Fruit fly (Drosophila melanogaster) whole organism, adult: ENCODE results near the gene CG15577.

ENCODE experiments used
- CG11617 ChIP-seq: fragments of 200-800 bp; sonication (Bioruptor generic); optimal IDR thresholded peaks from 2 replicates; lab custom pipeline; 2017; ENCODE audit warnings: mild to moderate bottlenecking, missing biosample characterization, missing genetic modification reagents, missing genetic modification characterization
- CG12768 ChIP-seq: fragments of 200-800 bp; sonication (Bioruptor generic); optimal IDR thresholded peaks from 2 replicates; lab custom pipeline; 2017; ENCODE audit warnings: missing biosample characterization, missing genetic modification characterization, mild to moderate bottlenecking, moderate library complexity, missing genetic modification reagents
- CG14711 ChIP-seq: fragments of 200-800 bp; sonication (Bioruptor generic); optimal IDR thresholded peaks from 2 replicates; lab custom pipeline; 2018; ENCODE audit warnings: missing biosample characterization, mild to moderate bottlenecking, missing genetic modification characterization, moderate library complexity
- CG1620 ChIP-seq: fragments of 200-800 bp; sonication (Bioruptor generic); optimal IDR thresholded peaks from 2 replicates; lab custom pipeline; 2016; ENCODE audit warnings: missing biosample characterization, missing genetic modification characterization
- CG33017 ChIP-seq: fragments of 200-800 bp; sonication (Bioruptor generic); optimal IDR thresholded peaks from 2 replicates; lab custom pipeline; 2018; ENCODE audit warnings: missing biosample characterization, mild to moderate bottlenecking, missing genetic modification characterization, moderate library complexity
- CG5204 ChIP-seq: fragments of 200-800 bp; sonication (Bioruptor generic); optimal IDR thresholded peaks from 2 replicates; lab custom pipeline; 2016; ENCODE audit warnings: missing biosample characterization, missing genetic modification characterization
- CG7045 ChIP-seq: fragments of 200-800 bp; sonication (Bioruptor generic); optimal IDR thresholded peaks from 2 replicates; lab custom pipeline; 2017; ENCODE audit warnings: missing biosample characterization, mild to moderate bottlenecking, missing genetic modification characterization
- CG7101 ChIP-seq: fragments of 200-800 bp; sonication (Bioruptor generic); optimal IDR thresholded peaks from 2 replicates; lab custom pipeline; 2018; ENCODE audit warnings: missing biosample characterization, mild to moderate bottlenecking, missing genetic modification characterization, moderate library complexity
- Clk ChIP-seq: fragments of 200-800 bp; sonication (Bioruptor generic); optimal IDR thresholded peaks from 2 replicates; lab custom pipeline; 2017; ENCODE audit warnings: missing biosample characterization, missing genetic modification characterization
- Crg-1 ChIP-seq: fragments of 200-800 bp; sonication (Bioruptor generic); optimal IDR thresholded peaks from 2 replicates; lab custom pipeline; 2016; ENCODE audit warnings: missing biosample characterization, missing genetic modification characterization
- Hr96 ChIP-seq: fragments of 200-800 bp; sonication (Bioruptor generic); optimal IDR thresholded peaks from 2 replicates; lab custom pipeline; 2016; ENCODE audit warnings: missing biosample characterization, missing genetic modification characterization
- Mnt ChIP-seq: fragments of 200-800 bp; sonication (Bioruptor generic); optimal IDR thresholded peaks from 2 replicates; lab custom pipeline; 2016; ENCODE audit warnings: missing biosample characterization, mild to moderate bottlenecking, missing genetic modification characterization
- bab1 ChIP-seq: fragments of 200-800 bp; sonication (Bioruptor generic); optimal IDR thresholded peaks from 3 replicates; lab custom pipeline; 2019; ENCODE audit warnings: missing biosample characterization, mild to moderate bottlenecking, missing genetic modification characterization, moderate library complexity
- cic ChIP-seq: fragments of 200-800 bp; sonication (Bioruptor generic); optimal IDR thresholded peaks from 2 replicates; lab custom pipeline; 2017; ENCODE audit warnings: missing biosample characterization, mild to moderate bottlenecking, missing genetic modification characterization, moderate library complexity
- cnc ChIP-seq, 2 experiments: fragments of >200 bp; optimal IDR thresholded peaks; 2 replicates each; lab custom pipeline; 2017
- kay ChIP-seq: fragments of 200-800 bp; sonication (Bioruptor generic); peaks from one replicate; lab custom pipeline; 2016; ENCODE audit warnings: missing biosample characterization, missing genetic modification characterization, borderline replicate concordance
- ovo ChIP-seq: fragments of 200-800 bp; sonication (Bioruptor generic); optimal IDR thresholded peaks from 2 replicates; lab custom pipeline; 2016; ENCODE audit warnings: missing biosample characterization, missing genetic modification characterization
- pad ChIP-seq: fragments of 200-800 bp; sonication (Bioruptor generic); optimal IDR thresholded peaks from 3 replicates; lab custom pipeline; 2017; ENCODE audit warnings: missing biosample characterization, missing genetic modification characterization, mild to moderate bottlenecking, moderate library complexity, missing genetic modification reagents
- tj ChIP-seq: fragments of 200-800 bp; sonication (Bioruptor generic); optimal IDR thresholded peaks from 3 replicates; lab custom pipeline; 2017; ENCODE audit warnings: missing biosample characterization, mild to moderate bottlenecking, missing genetic modification characterization, moderate library complexity
- toe ChIP-seq: fragments of 200-800 bp; sonication (Bioruptor generic); optimal IDR thresholded peaks from 2 replicates; lab custom pipeline; 2016; ENCODE audit warnings: missing biosample characterization, missing genetic modification characterization

The CG15577 gene

dm6 chrX:4265797-4266196, 11.0 kb downstream of the CG15577 start, which contains the start of gene CG12691:
CG12691 (plus strand) TSS chrX:4266097.
- TF ChIP-seq Hr96, result no peak
- no peak for TF ChIP-seq CG12768
- no peak for TF ChIP-seq CG5204 (GFP tag; lab: Kevin White, UChicago)
- no peak for TF ChIP-seq cic

- TF ChIP-seq ovo (GFP tag; lab: Kevin White, UChicago) (no peak), CG1620 (GFP tag; lab: Kevin White, UChicago) (no peak), toe (GFP tag; lab: Kevin White, UChicago) (no peak), Clk (GFP tag; lab: Kevin White, UChicago) (no peak), Hr96 (no peak), CG7101 (no peak)
Measured at dm6 chrX:4265327-4265726, 11.5 kb downstream of the CG15577 start.

dm6 chrX:4264319-4264718, 12.5 kb downstream of the CG15577 start:
- TF ChIP-seq CG14711 (tag; lab: Kevin White, UChicago) (no peak), Hr96 (no peak), CG7045 (GFP tag; lab: Kevin White, UChicago) (no peak)

dm6 chrX:4262661-4263060, 14.1 kb downstream of the CG15577 start:
- TF ChIP-seq CG11617 (GFP tag; lab: Kevin White, UChicago) (no peak), kay (no peak), CG1620 (GFP tag; lab: Kevin White, UChicago) (no peak), toe (GFP tag; lab: Kevin White, UChicago) (no peak), CG12768 (no peak), CG7045 (GFP tag; lab: Kevin White, UChicago) (no peak), Crg-1 (GFP tag; lab: Kevin White, UChicago) (no peak), bab1 (no peak), cnc (optimal IDR thresholded peaks at IDR 0.05; lab: Kevin White, UChicago) (no peak), CG5204 (GFP tag; lab: Kevin White, UChicago) (no peak)

dm6 chrX:4252690-4253089, 24.1 kb downstream of the CG15577 start, which contains the start of gene CG15576:
CG15576 (minus strand) TSS chrX:4252790.
- TF ChIP-seq cic (no peak), Hr96 (no peak), CG14711 (tag; lab: Kevin White, UChicago) (no peak), CG1620 (GFP tag; lab: Kevin White, UChicago) (no peak), CG11617 (GFP tag; lab: Kevin White, UChicago) (no peak), tj (no peak), Crg-1 (GFP tag; lab: Kevin White, UChicago) (no peak), CG12768 (no peak), CG33017 (no peak), pad (GFP tag; lab: Kevin White, UChicago) (no peak), toe (GFP tag; lab: Kevin White, UChicago) (no peak), Clk (GFP tag; lab: Kevin White, UChicago) (no peak)

- no peak for TF ChIP-seq pad (GFP tag; lab: Kevin White, UChicago)
- no peak for TF ChIP-seq CG7101
- TF ChIP-seq Crg-1 (GFP tag; lab: Kevin White, UChicago), result no peak
- TF ChIP-seq CG33017, result no peak
- no peak for TF ChIP-seq CG1620 (GFP tag; lab: Kevin White, UChicago)
Measured at dm6 chrX:4248077-4248476, 28.7 kb downstream of the CG15577 start, which contains the start of gene CG43135. CG43135 (plus strand) TSS chrX:4248377.

- no peak for TF ChIP-seq CG11617 (GFP tag; lab: Kevin White, UChicago)
- TF ChIP-seq CG7045 (GFP tag; lab: Kevin White, UChicago), result no peak
- no peak for TF ChIP-seq CG5204 (GFP tag; lab: Kevin White, UChicago)
- TF ChIP-seq ovo (GFP tag; lab: Kevin White, UChicago), result no peak
- TF ChIP-seq CG33017, result no peak
- no peak for TF ChIP-seq kay
- TF ChIP-seq Clk (GFP tag; lab: Kevin White, UChicago), result no peak
- no peak for TF ChIP-seq Hr96
- no peak for TF ChIP-seq toe (GFP tag; lab: Kevin White, UChicago)
- TF ChIP-seq CG12768, result no peak
- TF ChIP-seq CG14711 (tag; lab: Kevin White, UChicago), result no peak
- no peak for TF ChIP-seq pad (GFP tag; lab: Kevin White, UChicago)
- TF ChIP-seq CG1620 (GFP tag; lab: Kevin White, UChicago), result no peak
- TF ChIP-seq cic, result no peak
- no peak for TF ChIP-seq Mnt (GFP tag; lab: Kevin White, UChicago)
- no peak for TF ChIP-seq bab1
Measured at dm6 chrX:4247013-4247412, 29.8 kb downstream of the CG15577 start, which contains the start of gene CG43134. CG43134 (plus strand) TSS chrX:4247313.

- TF ChIP-seq kay (no peak), toe (GFP tag; lab: Kevin White, UChicago) (no peak), CG5204 (GFP tag; lab: Kevin White, UChicago) (no peak), cnc (optimal IDR thresholded peaks at IDR 0.05; lab: Kevin White, UChicago) (no peak), CG7045 (GFP tag; lab: Kevin White, UChicago) (no peak), Crg-1 (GFP tag; lab: Kevin White, UChicago) (no peak)
Measured at dm6 chrX:4246039-4246438, 30.8 kb downstream of the CG15577 start, which contains the start of gene Muc4B. Muc4B (minus strand) TSS chrX:4246139.
